Worm (Caenorhabditis elegans): ENCODE data around the gene lmd-5.

DNA sequence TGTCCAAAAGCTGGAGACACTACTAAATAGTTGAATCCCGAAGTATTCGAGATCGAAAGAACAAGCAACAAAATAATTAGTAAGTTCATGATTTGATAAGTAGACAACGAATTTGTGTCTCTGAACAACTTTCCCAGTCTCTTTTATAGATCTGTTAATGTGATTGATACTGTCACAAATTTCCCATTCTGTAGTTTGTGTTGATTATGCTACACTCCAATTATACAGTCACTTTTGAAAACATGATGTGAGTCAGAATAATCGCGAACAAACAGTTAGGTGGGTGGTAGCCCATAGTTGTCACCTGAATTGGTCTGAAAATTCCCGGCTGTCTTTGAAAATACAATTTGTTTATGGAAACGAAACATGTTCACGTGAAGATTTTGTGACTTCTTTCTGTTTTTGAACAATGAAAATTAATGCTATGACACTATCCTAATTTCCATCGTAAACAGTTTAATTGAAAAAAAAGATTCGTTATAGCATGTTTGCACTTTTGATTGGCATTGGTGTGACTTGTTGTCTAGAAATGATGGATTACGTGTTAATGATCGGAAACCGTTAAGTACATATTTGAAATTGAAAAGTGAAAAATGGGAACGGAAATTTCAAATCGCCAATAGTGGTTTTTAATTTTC lies 40.1 kb downstream of the lmd-5 start, which contains the start of gene ugt-41:
- TF ChIP-seq snpc-4 (tag; optimal IDR thresholded peaks at IDR 0.05) (no peak), zip-8 (tag; optimal IDR thresholded peaks at IDR 0.05) (no peak), unc-62 (GFP tag; optimal IDR thresholded peaks at IDR 0.05) (no peak), mls-2 (tag; optimal IDR thresholded peaks at IDR 0.05) (no peak), elt-3 (tag; optimal IDR thresholded peaks at IDR 0.05) (no peak), pha-4 (tag; optimal IDR thresholded peaks at IDR 0.05) (no peak), lin-13 (tag; optimal IDR thresholded peaks at IDR 0.05) (no peak), elt-1 (tag; optimal IDR thresholded peaks at IDR 0.05; ENCODE audit: borderline replicate concordance, insufficient read depth) (no peak), blmp-1 (tag; optimal IDR thresholded peaks at IDR 0.05) (no peak), nhr-12 (tag; optimal IDR thresholded peaks at IDR 0.05) (no peak), ztf-11 (tag; optimal IDR thresholded peaks at IDR 0.05) (no peak)
